Worm (Caenorhabditis elegans): Measurements from ENCODE around the gene fbxc-36.

ce11 chrII:943773-944172, 3.0 kb downstream of the fbxc-36 start, which contains the start of gene clec-43:
- TF ChIP-seq dpl-1 (GFP tag; optimal IDR thresholded peaks at IDR 0.05) (no peak), ceh-79 (tag; optimal IDR thresholded peaks at IDR 0.05) (no peak), ztf-22 (GFP tag; optimal IDR thresholded peaks at IDR 0.05) (no peak), lsy-27 (tag; optimal IDR thresholded peaks at IDR 0.05; ENCODE audit: borderline replicate concordance, insufficient read depth) (no peak), unc-62 (GFP tag; optimal IDR thresholded peaks at IDR 0.05) (no peak), unc-130 (GFP tag; optimal IDR thresholded peaks at IDR 0.05) (no peak)
